Worm (Caenorhabditis elegans) whole organism, L2 larva: ENCODE data around the gene sru-9.

Experiments
- blmp-1 ChIP-seq: sonication (generic microtip); optimal IDR thresholded peaks from 2 replicates; lab custom pipeline; 2017; ENCODE audit warnings: missing genetic modification characterization, mild to moderate bottlenecking, missing compliant biosample characterization, antibody characterized with exemption, moderate library complexity; ENCODE audit not compliant: insufficient read depth
- egl-27 ChIP-seq: sonication (generic microtip); optimal IDR thresholded peaks from 3 replicates; lab custom pipeline; 2017; ENCODE audit warnings: missing biosample characterization, missing genetic modification reagents, missing genetic modification characterization
- lin-13 ChIP-seq: fragments of 150-350 bp; optimal IDR thresholded peaks from 2 replicates; lab custom pipeline; 2014; ENCODE audit warnings: missing biosample characterization, missing genetic modification reagents, missing genetic modification characterization
- nhr-23 ChIP-seq: fragments of 150-350 bp; optimal IDR thresholded peaks from 2 replicates; lab custom pipeline; 2014; ENCODE audit warnings: missing biosample characterization, missing genetic modification reagents, missing genetic modification characterization
- snpc-4 ChIP-seq: fragments of 150-350 bp; optimal IDR thresholded peaks from 2 replicates; lab custom pipeline; 2014; ENCODE audit warnings: missing biosample characterization, missing genetic modification characterization
- unc-62 ChIP-seq: fragments of 150-350 bp; optimal IDR thresholded peaks from 2 replicates; lab custom pipeline; 2014; ENCODE audit warnings: missing biosample characterization, missing genetic modification reagents, missing genetic modification characterization
- ztf-11 ChIP-seq: sonication (generic microtip); optimal IDR thresholded peaks from 2 replicates; lab custom pipeline; 2017; ENCODE audit warnings: missing biosample characterization, missing genetic modification characterization

ce11 chrIV:13564284-13564683 lies 24.5 kb upstream of the sru-9 start:
- TF ChIP-seq egl-27 (no peak), blmp-1 (tag; lab: Kevin White, UChicago) (no peak), ztf-11 (tag; lab: Kevin White, UChicago) (no peak), snpc-4 (tag; lab: Kevin White, UChicago) (no peak), lin-13 (GFP tag; lab: Kevin White, UChicago) (no peak), unc-62 (GFP tag; lab: Kevin White, UChicago) (no peak), nhr-23 (no peak)
